Worm (Caenorhabditis elegans) whole organism, midembryonic: ENCODE measurements around the gene D2096.7.

Experiments used
- T22C8.4 ChIP-seq: fragments of 200-800 bp; sonication (Bioruptor generic); IDR thresholded peaks from 2 replicates; pipeline ENCODE4 v1.3.6; 2022; ENCODE audit warnings: missing genetic modification characterization, missing compliant biosample characterization
- cog-1 ChIP-seq: sonication (generic microtip); optimal IDR thresholded peaks from 2 replicates; lab custom pipeline; 2016; ENCODE audit warnings: missing genetic modification characterization, missing compliant biosample characterization
- flt-1 ChIP-seq: fragments of 200-800 bp; sonication (Bioruptor generic); IDR thresholded peaks from 2 replicates; pipeline ENCODE4 v1.3.6; 2022; ENCODE audit warnings: missing genetic modification characterization, missing compliant biosample characterization
- klf-2 ChIP-seq: fragments of 200-800 bp; sonication (Bioruptor generic); conservative IDR thresholded peaks from 2 replicates; pipeline ENCODE4 v1.3.6; 2022; ENCODE audit warnings: missing genetic modification reagents, missing genetic modification characterization, missing compliant biosample characterization
- med-1 ChIP-seq: sonication (generic microtip); optimal IDR thresholded peaks from 2 replicates; lab custom pipeline; 2017; ENCODE audit warnings: missing genetic modification characterization, mild to moderate bottlenecking, missing compliant biosample characterization, antibody characterized with exemption, missing genetic modification reagents; ENCODE audit not compliant: insufficient read depth
- ref-1 ChIP-seq: fragments of 200-800 bp; sonication (Bioruptor generic); conservative IDR thresholded peaks from 2 replicates; pipeline ENCODE4 v1.3.6; 2022; ENCODE audit warnings: missing genetic modification reagents, missing genetic modification characterization, missing compliant biosample characterization
- tab-1 ChIP-seq: fragments of 200-800 bp; sonication (Bioruptor generic); IDR thresholded peaks from 2 replicates; pipeline ENCODE4 v1.3.6; 2022; ENCODE audit warnings: missing genetic modification characterization, missing compliant biosample characterization
- ztf-23 ChIP-seq: fragments of 200-800 bp; sonication (Bioruptor generic); IDR thresholded peaks from 2 replicates; pipeline ENCODE4 v1.3.6; 2022; ENCODE audit warnings: missing genetic modification reagents, missing genetic modification characterization, missing compliant biosample characterization
- ztf-29 ChIP-seq: fragments of 200-800 bp; sonication (Bioruptor generic); IDR thresholded peaks from 2 replicates; pipeline ENCODE4 v1.3.6; 2022; ENCODE audit warnings: missing genetic modification reagents, missing genetic modification characterization, missing compliant biosample characterization

Gene D2096.7

DNA sequence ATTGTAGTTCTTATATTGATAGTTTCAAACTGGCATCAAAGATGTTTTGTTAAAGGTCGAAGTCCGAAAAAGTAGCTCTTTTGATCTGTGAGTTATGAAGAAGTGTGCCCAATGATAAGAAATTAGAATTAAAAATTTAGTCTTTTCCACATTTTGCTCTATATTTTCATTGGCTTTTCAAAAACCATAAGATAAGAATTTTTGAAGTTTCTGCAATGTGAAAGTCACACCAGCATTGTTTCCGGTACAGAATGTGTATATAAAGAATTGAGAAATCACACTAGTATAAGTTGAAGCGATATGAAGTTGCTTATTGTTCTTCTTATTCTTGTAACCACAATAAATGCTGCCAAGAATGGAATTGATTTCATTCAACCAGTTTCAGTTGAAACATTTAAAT is 44.9 kb downstream of the D2096.7 start, which contains the start of gene lys-10:
TSS of gene lys-10 (plus strand) at position 301 of the 400 bp plus-strand sequence.
- TF ChIP-seq ref-1 (GFP tag; lab: Robert Waterston, UW) = no peak
- no peak for TF ChIP-seq flt-1 (GFP tag; lab: Robert Waterston, UW)
- no peak for TF ChIP-seq klf-2 (GFP tag; lab: Robert Waterston, UW)
- TF ChIP-seq T22C8.4 = no peak
- no peak for TF ChIP-seq med-1 (GFP tag; lab: Kevin White, UChicago)
- TF ChIP-seq cog-1 (tag; lab: Kevin White, UChicago) = no peak
- TF ChIP-seq ztf-23 (GFP tag; lab: Robert Waterston, UW) = no peak
- TF ChIP-seq ztf-29 = no peak
- no peak for TF ChIP-seq tab-1 (GFP tag; lab: Robert Waterston, UW)

DNA sequence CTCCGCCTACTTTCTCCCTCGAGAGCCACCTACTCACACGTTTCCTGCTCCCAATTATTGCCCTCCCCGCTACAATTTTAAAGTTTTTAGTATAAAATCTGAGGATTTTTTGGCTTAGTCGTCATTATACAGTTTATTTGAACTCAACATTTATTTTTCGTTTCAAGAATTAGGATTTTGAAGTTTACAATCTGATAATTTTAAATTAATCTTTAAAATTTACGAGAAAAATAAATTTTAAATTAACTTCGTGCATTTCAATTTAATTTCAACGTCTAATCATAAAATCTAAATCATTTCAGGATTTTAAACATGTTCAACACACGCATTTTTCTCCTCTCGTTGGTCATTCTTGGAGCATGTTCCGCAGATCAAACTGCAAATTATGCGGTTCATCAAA is 48.5 kb downstream of the D2096.7 start, which contains the start of gene F35H10.2:
TSS of gene F35H10.2 (plus strand) at position 301 of the 400 bp plus-strand sequence.
- TF ChIP-seq cog-1 (tag; lab: Kevin White, UChicago) (no peak), tab-1 (GFP tag; lab: Robert Waterston, UW) (no peak), ztf-29 (no peak), ref-1 (GFP tag; lab: Robert Waterston, UW) (no peak), ztf-23 (GFP tag; lab: Robert Waterston, UW) (no peak), T22C8.4 (no peak), med-1 (GFP tag; lab: Kevin White, UChicago) (no peak), klf-2 (GFP tag; lab: Robert Waterston, UW) (no peak), flt-1 (GFP tag; lab: Robert Waterston, UW) (no peak)
